Worm (Caenorhabditis elegans): ENCODE results near the gene Y62H9A.13.

Y62H9A.13 gene

ce11 chrX:11925243-11925642 is 8.4 kb downstream of the Y62H9A.13 start (continued):
- TF ChIP-seq daf-16 (GFP tag; optimal IDR thresholded peaks at IDR 0.05): no peak
- TF ChIP-seq daf-16 (tag; optimal IDR thresholded peaks at IDR 0.05): peak; percentile 75
- TF ChIP-seq pha-4 (GFP tag; IDR thresholded peaks at IDR 0.05): no peak
- TF ChIP-seq pha-4 (tag; optimal IDR thresholded peaks at IDR 0.05): no peak
- no peak for TF ChIP-seq T20F7.1 (GFP tag; optimal IDR thresholded peaks at IDR 0.05)
- TF ChIP-seq dmd-9 (GFP tag; IDR thresholded peaks at IDR 0.05): no peak
- TF ChIP-seq daf-12 (tag; optimal IDR thresholded peaks at IDR 0.05): no peak
- no peak for TF ChIP-seq T26A8.4 (GFP tag; IDR thresholded peaks at IDR 0.05)
- TF ChIP-seq ceh-62 (tag; optimal IDR thresholded peaks at IDR 0.05): no peak
- TF ChIP-seq nhr-76 (tag; optimal IDR thresholded peaks at IDR 0.05): no peak
- TF ChIP-seq nhr-48 (tag; optimal IDR thresholded peaks at IDR 0.05): peak; percentile 8
- TF ChIP-seq Y75B8A.6 (GFP tag; IDR thresholded peaks at IDR 0.05): no peak
- no peak for TF ChIP-seq nhr-6 (tag; optimal IDR thresholded peaks at IDR 0.05)
- peak; percentile 58 for TF ChIP-seq hlh-11 (tag; optimal IDR thresholded peaks at IDR 0.05)
- TF ChIP-seq ctbp-1 (GFP tag; IDR thresholded peaks at IDR 0.05): no peak

DNA sequence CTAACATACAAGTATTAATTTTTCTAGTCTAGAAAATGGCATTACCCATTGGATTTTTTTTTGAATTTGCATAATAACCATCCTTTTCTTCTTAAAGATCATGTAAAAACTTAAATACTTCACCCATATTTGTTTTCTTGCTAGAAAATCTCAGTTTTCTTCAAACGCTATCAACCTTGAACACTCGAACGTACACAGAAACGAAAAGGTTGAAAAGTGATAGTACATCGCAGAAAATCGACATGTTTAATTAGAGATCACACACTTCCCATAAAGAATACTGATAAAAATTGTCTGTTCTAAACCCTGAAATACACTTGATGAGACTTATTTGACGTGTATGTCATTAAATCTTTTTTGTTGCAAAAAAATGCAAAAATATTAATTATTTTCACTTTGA is 10.8 kb downstream of the Y62H9A.13 start, which contains the start of gene F55G7.4:
F55G7.4 (plus strand) TSS at position 301 of the 400 bp plus-strand sequence.
- TF ChIP-seq lin-29 (GFP tag; IDR thresholded peaks at IDR 0.05): no peak
- no peak for TF ChIP-seq unc-62 (GFP tag; optimal IDR thresholded peaks at IDR 0.05 in 1 of 2)
- no peak for TF ChIP-seq unc-62 (tag; optimal IDR thresholded peaks at IDR 0.05)
- no peak for TF ChIP-seq snpc-1.2 (GFP tag; IDR thresholded peaks at IDR 0.05)
- no peak for TF ChIP-seq nhr-42 (GFP tag; IDR thresholded peaks at IDR 0.05)
- TF ChIP-seq mxl-3 (GFP tag; optimal IDR thresholded peaks at IDR 0.05): no peak
- no peak for TF ChIP-seq pqm-1 (tag; optimal IDR thresholded peaks at IDR 0.05)
- no peak for TF ChIP-seq vab-7 (GFP tag; IDR thresholded peaks at IDR 0.05)
- TF ChIP-seq lin-38 (GFP tag; IDR thresholded peaks at IDR 0.05): no peak
- no peak for TF ChIP-seq unc-130 (GFP tag; optimal IDR thresholded peaks at IDR 0.05)
- no peak for TF ChIP-seq arid-1 (GFP tag; conservative IDR thresholded peaks at IDR 0.05)
- no peak for TF ChIP-seq sdz-12 (GFP tag; optimal IDR thresholded peaks at IDR 0.05)
- no peak for TF ChIP-seq dmd-8 (GFP tag; IDR thresholded peaks at IDR 0.05)
- TF ChIP-seq nhr-25 (tag; optimal IDR thresholded peaks at IDR 0.05; ENCODE audit: borderline replicate concordance, insufficient read depth): no peak
- no peak for TF ChIP-seq ceh-44 (GFP tag; IDR thresholded peaks at IDR 0.05)
- TF ChIP-seq mep-1 (tag; optimal IDR thresholded peaks at IDR 0.05): no peak
- TF ChIP-seq snpc-4 (tag; optimal IDR thresholded peaks at IDR 0.05): no peak

ce11 chrX:11931559-11931958 is 14.8 kb downstream of the Y62H9A.13 start, which contains the start of gene dot-1.4:
dot-1.4 (minus strand) TSS chrX:11931659.
- TF ChIP-seq F44E2.7 (GFP tag; IDR thresholded peaks at IDR 0.05) (no peak), zfp-2 (tag; optimal IDR thresholded peaks at IDR 0.05) (no peak), lim-7 (GFP tag; IDR thresholded peaks at IDR 0.05) (no peak), madf-9 (GFP tag; conservative IDR thresholded peaks at IDR 0.05) (no peak), nhr-11 (tag; optimal IDR thresholded peaks at IDR 0.05) (no peak)

DNA sequence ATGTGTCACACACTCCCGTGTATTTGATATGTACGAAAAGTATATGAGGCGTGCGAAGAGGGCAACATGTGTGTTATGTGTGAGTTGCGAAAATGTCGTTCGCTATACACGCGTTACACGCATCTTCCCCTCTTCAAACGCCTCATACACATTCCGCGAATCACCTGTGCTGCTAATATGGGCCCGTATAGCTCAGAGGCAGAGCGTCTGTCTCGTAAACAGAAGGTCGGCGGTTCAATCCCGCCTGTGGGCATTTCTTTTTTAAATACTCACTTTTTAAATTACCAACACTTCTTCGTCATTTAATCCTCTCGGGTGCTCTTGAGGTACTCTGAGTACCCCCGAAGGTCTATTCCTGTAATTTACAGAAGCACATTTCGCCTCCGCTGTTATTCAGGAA is 16.7 kb downstream of the Y62H9A.13 start:
- no peak for TF ChIP-seq lsy-2 (tag; optimal IDR thresholded peaks at IDR 0.05)
- TF ChIP-seq dmd-6 (GFP tag; IDR thresholded peaks at IDR 0.05): no peak
- peak; percentile 65 for TF ChIP-seq tra-1 (GFP tag; IDR thresholded peaks at IDR 0.05)
- TF ChIP-seq zip-2 (tag; optimal IDR thresholded peaks at IDR 0.05): no peak
- no peak for TF ChIP-seq mes-2 (tag; optimal IDR thresholded peaks at IDR 0.05; ENCODE audit: poor library complexity, severe bottlenecking)
- TF ChIP-seq zip-11 (GFP tag; IDR thresholded peaks at IDR 0.05): no peak
- TF ChIP-seq lir-3 (tag; optimal IDR thresholded peaks at IDR 0.05): peak; percentile 7
- peak in 1 of 2 experiments; percentile 41 for TF ChIP-seq daf-16 (GFP tag; optimal IDR thresholded peaks at IDR 0.05)
- TF ChIP-seq daf-16 (tag; optimal IDR thresholded peaks at IDR 0.05): peak; percentile 41
- no peak for TF ChIP-seq sdz-12 (GFP tag; optimal IDR thresholded peaks at IDR 0.05)
- no peak for TF ChIP-seq snpc-4 (tag; optimal IDR thresholded peaks at IDR 0.05)
- no peak for TF ChIP-seq F10B5.3 (tag; optimal IDR thresholded peaks at IDR 0.05)
- no peak for TF ChIP-seq fos-1 (tag; optimal IDR thresholded peaks at IDR 0.05)
- peak; percentile 82; the same call in 1 of the 2 replicates for TF ChIP-seq lim-7 (GFP tag; IDR thresholded peaks at IDR 0.05)
- no peak for TF ChIP-seq rbr-2 (tag; optimal IDR thresholded peaks at IDR 0.05)
- 0 out of 2 replicates have a peak, but pooled peaks have one; percentile 45 for TF ChIP-seq daf-19 (GFP tag; conservative IDR thresholded peaks at IDR 0.05)
- peak; percentile 67; the same call in 1 of the 2 replicates for TF ChIP-seq pha-4 (GFP tag; IDR thresholded peaks at IDR 0.05)
- no peak for TF ChIP-seq pha-4 (tag; optimal IDR thresholded peaks at IDR 0.05)

Data from whole organism, L4 larva.